Worm (Caenorhabditis elegans) whole organism, late embryonic: ENCODE results near the gene Y48A6B.3.

ENCODE experiments used
- ama-1 ChIP-seq: fragments of 150-350 bp; optimal IDR thresholded peaks from 2 replicates; lab custom pipeline; 2014
- ceh-24 ChIP-seq: sonication (generic microtip); optimal IDR thresholded peaks from 2 replicates; lab custom pipeline; 2016; ENCODE audit warnings: mild to moderate bottlenecking, missing genetic modification characterization, missing compliant biosample characterization
- ceh-30 ChIP-seq: fragments of 150-350 bp; optimal IDR thresholded peaks from 2 replicates; lab custom pipeline; 2014; ENCODE audit warnings: missing biosample characterization, missing genetic modification characterization
- ceh-45 ChIP-seq: fragments of 200-800 bp; sonication (Bioruptor generic); IDR thresholded peaks from 2 replicates; pipeline ENCODE4 v1.3.6; 2022; ENCODE audit warnings: missing genetic modification reagents, missing genetic modification characterization, missing compliant biosample characterization
- ceh-6 ChIP-seq: fragments of 200-800 bp; sonication (Bioruptor generic); optimal IDR thresholded peaks from 2 replicates; lab custom pipeline; 2018; ENCODE audit warnings: mild to moderate bottlenecking, missing genetic modification characterization, missing compliant biosample characterization
- elt-2 ChIP-seq: sonication (generic microtip); optimal IDR thresholded peaks from 2 replicates; lab custom pipeline; 2016; ENCODE audit warnings: missing genetic modification reagents, missing genetic modification characterization, missing compliant biosample characterization
- fkh-6 ChIP-seq: sonication (generic microtip); optimal IDR thresholded peaks from 2 replicates; lab custom pipeline; 2016; ENCODE audit warnings: missing genetic modification characterization, missing compliant biosample characterization
- gmeb-2 ChIP-seq: sonication (generic microtip); optimal IDR thresholded peaks from 2 replicates; lab custom pipeline; 2016; ENCODE audit warnings: missing genetic modification characterization, inconsistent platforms, missing compliant biosample characterization
- nhr-11 ChIP-seq: fragments of 150-350 bp; optimal IDR thresholded peaks from 2 replicates; lab custom pipeline; 2014; ENCODE audit warnings: missing biosample characterization, missing genetic modification characterization
- pag-3 ChIP-seq: sonication (generic microtip); optimal IDR thresholded peaks from 2 replicates; lab custom pipeline; 2016; ENCODE audit warnings: missing compliant biosample characterization, missing genetic modification characterization, borderline replicate concordance
- pqm-1 ChIP-seq: sonication (generic microtip); optimal IDR thresholded peaks from 2 replicates; lab custom pipeline; 2016; ENCODE audit warnings: missing genetic modification characterization, missing compliant biosample characterization
- tbx-2 ChIP-seq: sonication (generic microtip); optimal IDR thresholded peaks from 2 replicates; lab custom pipeline; 2016; ENCODE audit warnings: missing genetic modification characterization, missing compliant biosample characterization
- unc-42 ChIP-seq: sonication (generic microtip); optimal IDR thresholded peaks from 2 replicates; lab custom pipeline; 2016; ENCODE audit warnings: missing genotype, missing genetic modification characterization, missing compliant biosample characterization
- zip-5 ChIP-seq: sonication (generic microtip); optimal IDR thresholded peaks from 2 replicates; lab custom pipeline; 2016; ENCODE audit warnings: missing genetic modification characterization, missing compliant biosample characterization

DNA sequence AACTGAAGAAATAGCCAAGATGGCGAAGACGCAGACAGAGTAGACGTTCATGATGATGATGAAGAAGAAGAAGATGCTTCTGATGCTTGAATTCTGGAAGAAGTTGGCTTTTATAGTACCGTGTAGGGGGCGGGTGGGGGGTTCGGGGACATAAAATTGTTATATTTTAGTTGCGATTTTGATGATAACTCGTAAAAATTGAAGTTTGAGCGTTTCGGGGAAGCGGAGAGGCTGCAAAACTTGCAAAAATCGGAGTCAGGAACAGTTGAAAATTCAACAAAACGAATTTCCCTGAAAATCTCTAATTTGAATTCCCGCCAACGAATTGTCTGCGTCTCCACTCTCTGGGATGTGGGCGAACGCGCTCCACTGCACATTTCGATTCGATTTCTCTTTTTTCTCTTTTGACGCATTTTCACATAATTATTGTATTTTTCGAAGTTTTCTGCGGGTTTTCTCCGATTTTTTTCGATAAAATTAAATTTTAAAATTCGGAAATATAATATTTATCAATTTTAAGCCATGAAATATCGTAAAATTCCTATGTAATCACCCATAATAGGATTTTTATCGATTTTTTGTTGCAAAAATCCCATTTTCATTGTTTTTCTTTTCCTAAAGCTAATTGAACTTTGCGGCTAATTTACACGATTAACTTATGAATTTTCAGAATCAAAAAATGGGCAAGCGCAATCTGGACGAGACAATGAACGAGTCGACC, at the start of gene Y48A6B.3, which contains the start of gene fipr-17:
- TF ChIP-seq unc-42 (tag; lab: Kevin White, UChicago) (peak; percentile 68), nhr-11 (tag; lab: Kevin White, UChicago) (no peak), pqm-1 (tag; lab: Kevin White, UChicago) (no peak), ceh-24 (tag; lab: Kevin White, UChicago) (no peak), ceh-45 (GFP tag; lab: Robert Waterston, UW) (no peak), zip-5 (tag; lab: Kevin White, UChicago) (no peak), ceh-30 (no peak), tbx-2 (peak; percentile 21), ama-1 (lab: Kevin White, UChicago) (no peak), pag-3 (no peak), elt-2 (peak; percentile 49), gmeb-2 (tag; lab: Kevin White, UChicago) (no peak), ceh-6 (GFP tag; lab: Kevin White, UChicago) (no peak), fkh-6 (tag; lab: Kevin White, UChicago) (no peak)
